Worm (Caenorhabditis elegans) whole organism, late embryonic: Measurements from ENCODE around the gene oac-38.

Experiments used
- ceh-22 ChIP-seq: sonication (generic microtip); optimal IDR thresholded peaks from 2 replicates; lab custom pipeline; 2017; ENCODE audit warnings: missing biosample characterization, missing genetic modification characterization
- sdc-2 ChIP-seq: sonication (generic microtip); optimal IDR thresholded peaks from 2 replicates; lab custom pipeline; 2016; ENCODE audit warnings: missing genotype, missing genetic modification characterization, missing compliant biosample characterization
- tbx-7 ChIP-seq: sonication (generic microtip); optimal IDR thresholded peaks from 2 replicates; lab custom pipeline; 2016; ENCODE audit warnings: missing genotype, missing genetic modification characterization, missing compliant biosample characterization
- unc-55 ChIP-seq: sonication (generic microtip); optimal IDR thresholded peaks from 2 replicates; lab custom pipeline; 2017; ENCODE audit warnings: missing biosample characterization, missing genetic modification reagents, missing genetic modification characterization

- no peak for TF ChIP-seq sdc-2 (tag; lab: Kevin White, UChicago)
- no peak for TF ChIP-seq unc-55 (GFP tag; lab: Kevin White, UChicago)
- no peak for TF ChIP-seq ceh-22 (tag; lab: Kevin White, UChicago)
- TF ChIP-seq tbx-7 (tag; lab: Kevin White, UChicago): no peak
These were observed 33.8 kb downstream of the oac-38 start for ce11 chrIV:14119327-14119726.
